Fruit fly (Drosophila melanogaster): Measurements from ENCODE around the gene CG1738.

DNA sequence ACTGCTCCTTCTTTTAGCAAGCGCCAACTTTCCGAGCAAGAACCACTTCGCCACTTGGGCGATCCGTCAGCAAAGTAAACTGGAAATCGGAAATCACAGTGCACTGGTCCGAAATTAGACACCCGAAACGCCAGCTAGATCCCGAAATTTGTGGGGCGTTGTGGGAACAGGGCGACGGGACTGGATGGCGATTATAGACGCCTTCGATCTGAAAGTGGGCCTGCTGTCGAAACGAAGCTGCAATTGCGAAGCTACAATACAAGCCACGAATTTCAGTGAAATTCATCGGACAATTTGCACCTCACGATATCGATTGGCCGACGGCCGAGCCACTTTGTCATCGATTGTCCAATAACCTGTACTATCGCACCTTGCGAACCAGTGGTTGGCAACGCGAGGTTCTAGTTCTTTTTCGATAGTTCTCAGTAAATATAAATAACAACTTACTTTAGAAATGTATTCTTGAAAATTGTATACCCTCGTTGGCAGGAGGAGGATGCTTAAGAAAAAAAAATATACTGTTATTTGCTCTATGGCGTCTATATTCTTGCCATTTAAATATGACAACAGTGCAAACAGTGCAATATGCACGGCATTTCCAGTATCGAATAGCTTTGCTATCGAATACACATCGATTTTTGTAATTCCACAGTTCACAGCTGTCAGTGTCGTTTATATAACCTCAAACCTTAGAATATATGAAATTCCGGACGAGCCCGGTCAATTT is 19.1 kb downstream of the CG1738 start, which contains the start of the genes hop and Tim8:
- TF ChIP-seq sage (GFP tag; optimal IDR thresholded peaks at IDR 0.05): no peak
- no peak for TF ChIP-seq jim (GFP tag; optimal IDR thresholded peaks at IDR 0.05)
- TF ChIP-seq brk (GFP tag; optimal IDR thresholded peaks at IDR 0.05): no peak
